Fruit fly (Drosophila melanogaster) whole organism, prepupa: ENCODE measurements around the gene CG17141.

Source experiments
- CG10631 ChIP-seq: fragments of 200-800 bp; sonication (Bioruptor generic); optimal IDR thresholded peaks from 2 replicates; lab custom pipeline; 2016; ENCODE audit warnings: missing biosample characterization, missing genetic modification characterization
- CG10669 ChIP-seq: fragments of 200-800 bp; sonication (Bioruptor generic); optimal IDR thresholded peaks from 3 replicates; lab custom pipeline; 2018; ENCODE audit warnings: missing biosample characterization, mild to moderate bottlenecking, missing genetic modification characterization, moderate library complexity
- CG11294 ChIP-seq: fragments of 200-800 bp; sonication (Bioruptor generic); IDR thresholded peaks from 2 replicates; pipeline ENCODE4 v1.3.6; 2022; ENCODE audit warnings: missing biosample characterization, missing genetic modification characterization
- CG11762 ChIP-seq: fragments of 200-800 bp; sonication (Bioruptor generic); optimal IDR thresholded peaks from 3 replicates; lab custom pipeline; 2016; ENCODE audit warnings: missing biosample characterization, missing genetic modification characterization; ENCODE audit not compliant: insufficient read depth
- CG11902 ChIP-seq: fragments of 200-800 bp; sonication (Bioruptor generic); optimal IDR thresholded peaks from 3 replicates; lab custom pipeline; 2016; ENCODE audit warnings: missing biosample characterization, missing genetic modification characterization
- CG15336 ChIP-seq: fragments of 200-800 bp; sonication (Bioruptor generic); IDR thresholded peaks from 2 replicates; pipeline ENCODE4 v1.3.6; 2022; ENCODE audit warnings: missing biosample characterization, missing genetic modification characterization
- CG16779 ChIP-seq: fragments of 200-800 bp; sonication (Bioruptor generic); optimal IDR thresholded peaks from 3 replicates; lab custom pipeline; 2017; ENCODE audit warnings: missing biosample characterization, mild to moderate bottlenecking, missing genetic modification characterization
- CG3032 ChIP-seq: fragments of 200-800 bp; optimal IDR thresholded peaks from 2 replicates; lab custom pipeline; 2019; ENCODE audit warnings: missing biosample characterization, mild to moderate bottlenecking, missing genetic modification characterization, moderate library complexity
- CG32006 ChIP-seq: fragments of 200-800 bp; sonication (Bioruptor generic); optimal IDR thresholded peaks from 3 replicates; lab custom pipeline; 2017; ENCODE audit warnings: missing biosample characterization, mild to moderate bottlenecking, missing genetic modification characterization
- CG3919 ChIP-seq: fragments of 200-800 bp; sonication (Bioruptor generic); optimal IDR thresholded peaks from 3 replicates; lab custom pipeline; 2016; ENCODE audit warnings: missing biosample characterization, missing genetic modification characterization
- CG6163 ChIP-seq: fragments of 200-800 bp; sonication (Bioruptor generic); IDR thresholded peaks from 3 replicates; pipeline ENCODE4 v1.3.6; 2022; ENCODE audit warnings: missing biosample characterization, missing genetic modification characterization
- CG6276 ChIP-seq: fragments of 200-800 bp; sonication (Bioruptor generic); optimal IDR thresholded peaks from 2 replicates; lab custom pipeline; 2017; ENCODE audit warnings: missing biosample characterization, mild to moderate bottlenecking, missing genetic modification characterization
- CG6792 ChIP-seq: fragments of 200-800 bp; sonication (Bioruptor generic); optimal IDR thresholded peaks from 3 replicates; lab custom pipeline; 2016; ENCODE audit warnings: missing biosample characterization, missing genetic modification characterization
- CG6808 ChIP-seq: fragments of 200-800 bp; sonication (Bioruptor generic); optimal IDR thresholded peaks from 3 replicates; lab custom pipeline; 2017; ENCODE audit warnings: missing biosample characterization, missing genetic modification characterization, mild to moderate bottlenecking, moderate library complexity, missing genetic modification reagents
- CG7368 ChIP-seq: fragments of 200-800 bp; sonication (Bioruptor generic); optimal IDR thresholded peaks from 3 replicates; lab custom pipeline; 2016; ENCODE audit warnings: missing biosample characterization, missing genetic modification characterization
- CG8119 ChIP-seq: fragments of 200-800 bp; sonication (Bioruptor generic); IDR thresholded peaks from 3 replicates; pipeline ENCODE4 v1.3.6; 2022; ENCODE audit warnings: missing biosample characterization, missing genetic modification characterization
- CG8319 ChIP-seq: fragments of 200-800 bp; sonication (Bioruptor generic); optimal IDR thresholded peaks from 3 replicates; lab custom pipeline; 2016; ENCODE audit warnings: missing biosample characterization, missing genetic modification characterization
- CG9139 ChIP-seq: fragments of 200-800 bp; sonication (Bioruptor generic); optimal IDR thresholded peaks from 3 replicates; lab custom pipeline; 2017; ENCODE audit warnings: missing biosample characterization, mild to moderate bottlenecking, missing genetic modification characterization
- Eip93F ChIP-seq: fragments of 200-800 bp; sonication (Bioruptor generic); optimal IDR thresholded peaks from 2 replicates; lab custom pipeline; 2016; ENCODE audit warnings: missing biosample characterization, mild to moderate bottlenecking, missing genetic modification characterization
- Ets96B ChIP-seq: fragments of 200-800 bp; optimal IDR thresholded peaks from 2 replicates; lab custom pipeline; 2019; ENCODE audit warnings: missing biosample characterization, mild to moderate bottlenecking, missing genetic modification characterization, moderate library complexity
- Gug ChIP-seq: fragments of 200-800 bp; sonication (Bioruptor generic); IDR thresholded peaks from 2 replicates; pipeline ENCODE4 v1.3.6; 2022; ENCODE audit warnings: missing biosample characterization, missing genetic modification characterization
- Hr39 ChIP-seq: fragments of 200-800 bp; sonication (Bioruptor generic); optimal IDR thresholded peaks from 2 replicates; lab custom pipeline; 2016; ENCODE audit warnings: missing biosample characterization, missing genetic modification characterization
- Hr4 ChIP-seq: fragments of 200-800 bp; sonication (Bioruptor generic); optimal IDR thresholded peaks from 3 replicates; lab custom pipeline; 2016; ENCODE audit warnings: missing biosample characterization, missing genetic modification characterization
- Lpt ChIP-seq: fragments of 200-800 bp; sonication (Bioruptor generic); optimal IDR thresholded peaks from 3 replicates; lab custom pipeline; 2016; ENCODE audit warnings: missing biosample characterization, missing genetic modification characterization
- Met ChIP-seq: fragments of 200-800 bp; sonication (Bioruptor generic); optimal IDR thresholded peaks from 3 replicates; lab custom pipeline; 2016; ENCODE audit warnings: missing biosample characterization, missing genetic modification characterization
- OdsH ChIP-seq: fragments of 200-800 bp; sonication (Bioruptor generic); optimal IDR thresholded peaks from 3 replicates; lab custom pipeline; 2016; ENCODE audit warnings: missing biosample characterization, missing genetic modification characterization
- Smox ChIP-seq: fragments of 200-800 bp; sonication (Bioruptor generic); optimal IDR thresholded peaks from 3 replicates; lab custom pipeline; 2016; ENCODE audit warnings: missing biosample characterization, missing genetic modification characterization
- Sox102F ChIP-seq: fragments of 200-800 bp; sonication (Bioruptor generic); optimal IDR thresholded peaks from 2 replicates; lab custom pipeline; 2016; ENCODE audit warnings: missing biosample characterization, mild to moderate bottlenecking, missing genetic modification characterization
- Sox14 ChIP-seq: fragments of 200-800 bp; sonication (Bioruptor generic); optimal IDR thresholded peaks from 3 replicates; lab custom pipeline; 2016; ENCODE audit warnings: missing biosample characterization, missing genetic modification characterization
- Sox15 ChIP-seq: fragments of 200-800 bp; sonication (Bioruptor generic); optimal IDR thresholded peaks from 3 replicates; lab custom pipeline; 2016; ENCODE audit warnings: missing biosample characterization, missing genetic modification characterization
- dac ChIP-seq: fragments of 200-800 bp; sonication (Bioruptor generic); optimal IDR thresholded peaks from 2 replicates; lab custom pipeline; 2017; ENCODE audit warnings: missing biosample characterization, mild to moderate bottlenecking, missing genetic modification characterization
- dsx ChIP-seq: fragments of 200-800 bp; optimal IDR thresholded peaks from 3 replicates; lab custom pipeline; 2019; ENCODE audit warnings: missing biosample characterization, mild to moderate bottlenecking, missing genetic modification characterization, moderate library complexity; ENCODE audit not compliant: poor library complexity, severe bottlenecking
- eg ChIP-seq: fragments of 200-800 bp; sonication (Bioruptor generic); IDR thresholded peaks from 3 replicates; pipeline ENCODE4 v1.3.6; 2022; ENCODE audit warnings: missing biosample characterization, missing genetic modification characterization
- fd85E ChIP-seq: fragments of 200-800 bp; sonication (Bioruptor generic); optimal IDR thresholded peaks from 3 replicates; lab custom pipeline; 2016; ENCODE audit warnings: missing biosample characterization, missing genetic modification characterization
- fkh ChIP-seq: fragments of 200-800 bp; sonication (Bioruptor generic); optimal IDR thresholded peaks from 3 replicates; lab custom pipeline; 2017; ENCODE audit warnings: missing biosample characterization, mild to moderate bottlenecking, missing genetic modification characterization, moderate library complexity
- net ChIP-seq: fragments of 200-800 bp; sonication (Bioruptor generic); optimal IDR thresholded peaks from 3 replicates; lab custom pipeline; 2016; ENCODE audit warnings: missing biosample characterization, missing genetic modification characterization
- pdm3 ChIP-seq: fragments of 200-800 bp; sonication (Bioruptor generic); optimal IDR thresholded peaks from 3 replicates; lab custom pipeline; 2016; ENCODE audit warnings: missing biosample characterization, missing genetic modification characterization
- salr ChIP-seq, 2 experiments: fragments of 200-800 bp; sonication (Bioruptor generic); optimal IDR thresholded peaks; 3 replicates each; lab custom pipeline; 2016 to 2018; ENCODE audit warnings: missing biosample characterization in 2 of 2, missing genetic modification characterization in 2 of 2, mild to moderate bottlenecking in 1 of 2
- spab ChIP-seq: fragments of 200-800 bp; sonication (Bioruptor generic); optimal IDR thresholded peaks from 2 replicates; lab custom pipeline; 2017; ENCODE audit warnings: missing biosample characterization, mild to moderate bottlenecking, missing genetic modification characterization, missing genetic modification reagents
- topi ChIP-seq: fragments of 200-800 bp; sonication (Bioruptor generic); optimal IDR thresholded peaks from 3 replicates; lab custom pipeline; 2016; ENCODE audit warnings: missing biosample characterization, missing genetic modification characterization
- vri ChIP-seq: fragments of 200-800 bp; sonication (Bioruptor generic); optimal IDR thresholded peaks from 3 replicates; lab custom pipeline; 2016; ENCODE audit warnings: missing biosample characterization, mild to moderate bottlenecking, missing genetic modification characterization

CG17141 gene

DNA sequence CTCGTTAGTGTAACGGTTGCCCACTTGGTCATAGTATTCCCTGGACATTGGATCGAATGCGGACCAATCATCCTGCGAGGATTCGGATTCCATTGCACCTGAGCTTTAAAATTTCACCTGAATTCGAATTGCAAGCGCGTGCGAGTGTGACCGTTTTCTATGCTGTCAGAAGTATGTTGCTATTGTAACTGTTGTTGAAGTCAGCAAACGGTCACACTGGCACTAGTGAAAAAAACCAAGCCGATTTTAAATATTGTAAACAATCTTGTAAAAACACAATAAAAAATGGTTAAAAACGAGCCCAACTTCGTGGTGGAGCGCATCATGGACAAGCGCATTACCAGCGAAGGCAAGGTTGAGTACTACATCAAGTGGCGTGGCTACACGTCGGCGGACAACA is 2.0 kb downstream of the CG17141 start, which contains the start of the genes vret and HP1c:
Gene vret, minus strand, starts transcription at position 150 of the 400 bp plus-strand sequence.
Gene HP1c, plus strand, starts transcription at position 189 of the 400 bp plus-strand sequence.
- TF ChIP-seq Ets96B (tag; lab: Kevin White, UChicago) = no peak
- TF ChIP-seq Sox102F (GFP tag; lab: Kevin White, UChicago) = no peak
- no peak for TF ChIP-seq CG15336 (GFP tag; lab: Robert Waterston, UW)
- TF ChIP-seq CG6276 = no peak
- no peak for TF ChIP-seq dac

- TF ChIP-seq CG8319 (GFP tag; lab: Kevin White, UChicago) (no peak), CG10669 (no peak), CG11902 (GFP tag; lab: Kevin White, UChicago) (no peak), CG6808 (GFP tag; lab: Kevin White, UChicago) (no peak), eg (GFP tag; lab: Robert Waterston, UW) (no peak), Gug (GFP tag; lab: Robert Waterston, UW) (no peak), Ets96B (tag; lab: Kevin White, UChicago) (no peak), dsx (GFP tag; lab: Kevin White, UChicago) (no peak), salr (GFP tag; optimal IDR thresholded peaks at IDR 0.05; lab: Kevin White, UChicago) (no peak), Lpt (GFP tag; lab: Kevin White, UChicago) (no peak), Smox (GFP tag; lab: Kevin White, UChicago) (no peak), spab (GFP tag; lab: Kevin White, UChicago) (no peak), Eip93F (GFP tag; lab: Kevin White, UChicago) (no peak), dac (no peak), CG7368 (GFP tag; lab: Kevin White, UChicago) (no peak), CG11762 (GFP tag; lab: Kevin White, UChicago) (no peak)
These were observed 6.5 kb downstream of the CG17141 start, which contains the start of the genes Dcr-1 and CG6985 for dm6 chr3R:22740930-22741329. TSS of gene Dcr-1 (minus strand) at chr3R:22741091. TSS of gene CG6985 (plus strand) at chr3R:22741150.

- TF ChIP-seq Ets96B (tag; lab: Kevin White, UChicago) (no peak), CG9139 (GFP tag; lab: Kevin White, UChicago) (no peak), net (no peak), CG10631 (no peak), spab (GFP tag; lab: Kevin White, UChicago) (no peak), Hr4 (no peak), topi (GFP tag; lab: Kevin White, UChicago) (no peak), CG32006 (GFP tag; lab: Kevin White, UChicago) (no peak), Gug (GFP tag; lab: Robert Waterston, UW) (no peak), vri (GFP tag; lab: Kevin White, UChicago) (no peak), CG11294 (no peak), Hr39 (GFP tag; lab: Kevin White, UChicago) (no peak), fkh (no peak), Sox14 (no peak), CG3919 (no peak), CG8119 (GFP tag; lab: Robert Waterston, UW) (no peak), Lpt (GFP tag; lab: Kevin White, UChicago) (no peak), dac (no peak), CG16779 (tag; lab: Kevin White, UChicago) (no peak), CG6792 (no peak)
These were observed 13.6 kb downstream of the CG17141 start, which contains the start of gene Takl2 for dm6 chr3R:22733751-22734150. TSS of gene Takl2 (minus strand) at chr3R:22733851.

- no peak for TF ChIP-seq CG11902 (GFP tag; lab: Kevin White, UChicago)
- TF ChIP-seq Hr4 = no peak
- TF ChIP-seq CG3919 = no peak
- TF ChIP-seq Smox (GFP tag; lab: Kevin White, UChicago) = no peak
- TF ChIP-seq CG6163 (GFP tag; lab: Robert Waterston, UW) = no peak
- no peak for TF ChIP-seq CG9139 (GFP tag; lab: Kevin White, UChicago)
- TF ChIP-seq CG15336 (GFP tag; lab: Robert Waterston, UW) = no peak
- no peak for TF ChIP-seq CG3032 (tag; lab: Kevin White, UChicago)
- TF ChIP-seq fd85E (GFP tag; lab: Kevin White, UChicago) = no peak
- no peak for TF ChIP-seq Met (GFP tag; lab: Kevin White, UChicago)
- TF ChIP-seq Sox15 (GFP tag; lab: Kevin White, UChicago) = no peak
- no peak for TF ChIP-seq OdsH (GFP tag; lab: Kevin White, UChicago)
- no peak for TF ChIP-seq pdm3
- TF ChIP-seq, all 60 proteins: peak for 0
These were observed 14.4 kb downstream of the CG17141 start for dm6 chr3R:22732995-22733394.
